Fruit fly (Drosophila melanogaster) Kc167 (cell line): ENCODE results near the gene CG16854.

ENCODE experiments used
- psq ChIP-seq: fragments of >200 bp; optimal IDR thresholded peaks from 2 replicates; lab custom pipeline; 2017; ENCODE audit warnings: missing external identifiers
- ttk ChIP-seq: sonication (Bioruptor generic); optimal IDR thresholded peaks from 2 replicates; lab custom pipeline; 2017; ENCODE audit warnings: missing external identifiers

- TF ChIP-seq ttk (lab: Kevin White, UChicago) (no peak), psq (no peak)
Measured at dm6 chr2L:11056791-11057332, 29.7 kb upstream of the CG16854 start.
